Fruit fly (Drosophila melanogaster) whole organism, embryonic: Measurements from ENCODE around the gene CG15034.

Experiments used
- Atf3 ChIP-seq: fragments of 200-800 bp; sonication (Bioruptor generic); optimal IDR thresholded peaks from 3 replicates; lab custom pipeline; 2016; ENCODE audit warnings: missing biosample characterization, missing genetic modification characterization
- CG12769 ChIP-seq: fragments of 200-800 bp; sonication (Bioruptor generic); optimal IDR thresholded peaks from 2 replicates; lab custom pipeline; 2019; ENCODE audit warnings: missing biosample characterization, mild to moderate bottlenecking, missing genetic modification characterization, moderate library complexity
- CG13296 ChIP-seq: fragments of 200-800 bp; sonication (Bioruptor generic); optimal IDR thresholded peaks from 3 replicates; lab custom pipeline; 2018; ENCODE audit warnings: missing biosample characterization, mild to moderate bottlenecking, missing genetic modification characterization
- CG13624 ChIP-seq: fragments of 200-800 bp; sonication (Bioruptor generic); optimal IDR thresholded peaks from 2 replicates; lab custom pipeline; 2016; ENCODE audit warnings: missing biosample characterization, missing genetic modification characterization
- CG15479 ChIP-seq: fragments of 200-800 bp; sonication (Bioruptor generic); optimal IDR thresholded peaks from 3 replicates; lab custom pipeline; 2019; ENCODE audit warnings: missing biosample characterization, mild to moderate bottlenecking, missing genetic modification characterization, moderate library complexity
- CG1792 ChIP-seq: fragments of 200-800 bp; sonication (Bioruptor generic); optimal IDR thresholded peaks from 2 replicates; lab custom pipeline; 2016; ENCODE audit warnings: missing biosample characterization, missing genetic modification characterization
- CG18764 ChIP-seq: fragments of 200-800 bp; sonication (Bioruptor generic); optimal IDR thresholded peaks from 3 replicates; lab custom pipeline; 2016; ENCODE audit warnings: missing biosample characterization, missing genetic modification characterization
- CG2889 ChIP-seq: fragments of 200-800 bp; sonication (Bioruptor generic); IDR thresholded peaks from 3 replicates; pipeline ENCODE4 v1.3.6; 2022; ENCODE audit warnings: missing biosample characterization, missing genetic modification characterization
- CG31365 ChIP-seq: fragments of 200-800 bp; sonication (Bioruptor generic); optimal IDR thresholded peaks from 2 replicates; lab custom pipeline; 2018; ENCODE audit warnings: missing biosample characterization, mild to moderate bottlenecking, missing genetic modification characterization
- CG34376 ChIP-seq: fragments of 200-800 bp; sonication (Bioruptor generic); optimal IDR thresholded peaks from 2 replicates; lab custom pipeline; 2018; ENCODE audit warnings: missing biosample characterization, mild to moderate bottlenecking, missing genetic modification characterization
- CG3847 ChIP-seq: fragments of 200-800 bp; sonication (Bioruptor generic); IDR thresholded peaks from 2 replicates; pipeline ENCODE4 v1.3.6; 2022; ENCODE audit warnings: missing biosample characterization, missing genetic modification characterization
- CG3995 ChIP-seq: fragments of 200-800 bp; sonication (Bioruptor generic); optimal IDR thresholded peaks from 3 replicates; lab custom pipeline; 2016; ENCODE audit warnings: missing biosample characterization, missing genetic modification characterization
- CG4820 ChIP-seq: fragments of 200-800 bp; sonication (Bioruptor generic); optimal IDR thresholded peaks from 3 replicates; lab custom pipeline; 2016; ENCODE audit warnings: missing biosample characterization, missing genetic modification characterization
- CG7372 ChIP-seq: fragments of 200-800 bp; sonication (Bioruptor generic); IDR thresholded peaks from 2 replicates; pipeline ENCODE4 v1.3.6; 2022; ENCODE audit warnings: missing biosample characterization, missing genetic modification characterization
- CG8944 ChIP-seq: fragments of 200-800 bp; sonication (Bioruptor generic); optimal IDR thresholded peaks from 3 replicates; lab custom pipeline; 2016; ENCODE audit warnings: missing biosample characterization, missing genetic modification characterization
- CG9437 ChIP-seq: fragments of 200-800 bp; sonication (Bioruptor generic); optimal IDR thresholded peaks from 2 replicates; lab custom pipeline; 2018; ENCODE audit warnings: missing biosample characterization, mild to moderate bottlenecking, missing genetic modification characterization
- CHES-1-like ChIP-seq: fragments of 200-800 bp; sonication (Bioruptor generic); optimal IDR thresholded peaks from 2 replicates; lab custom pipeline; 2016; ENCODE audit warnings: missing biosample characterization, missing genetic modification characterization
- CrebB ChIP-seq: fragments of 200-800 bp; sonication (Bioruptor generic); optimal IDR thresholded peaks from 3 replicates; lab custom pipeline; 2018; ENCODE audit warnings: missing biosample characterization, mild to moderate bottlenecking, missing genetic modification characterization
- Dek ChIP-seq: fragments of 200-800 bp; sonication (Bioruptor generic); optimal IDR thresholded peaks from 3 replicates; lab custom pipeline; 2019; ENCODE audit warnings: missing biosample characterization, mild to moderate bottlenecking, missing genetic modification characterization, moderate library complexity
- E2f1 ChIP-seq: fragments of 200-800 bp; sonication (Bioruptor generic); IDR thresholded peaks from 2 replicates; pipeline ENCODE4 v1.3.6; 2022; ENCODE audit warnings: missing biosample characterization, missing genetic modification characterization
- E2f2 ChIP-seq: fragments of 200-800 bp; sonication (Bioruptor generic); IDR thresholded peaks from 2 replicates; pipeline ENCODE4 v1.3.6; 2022; ENCODE audit warnings: missing biosample characterization, missing genetic modification characterization
- Fer1 ChIP-seq: fragments of 200-800 bp; sonication (Bioruptor generic); optimal IDR thresholded peaks from 2 replicates; lab custom pipeline; 2017; ENCODE audit warnings: missing biosample characterization, mild to moderate bottlenecking, missing genetic modification characterization
- HmgD ChIP-seq: fragments of 200-800 bp; sonication (Bioruptor generic); optimal IDR thresholded peaks from 3 replicates; lab custom pipeline; 2016; ENCODE audit warnings: missing biosample characterization, missing genetic modification characterization
- Jarid2 ChIP-seq: fragments of 200-800 bp; sonication (Bioruptor generic); optimal IDR thresholded peaks from 3 replicates; lab custom pipeline; 2017; ENCODE audit warnings: mild to moderate bottlenecking, missing biosample characterization, missing genetic modification reagents, missing genetic modification characterization
- Lhr ChIP-seq: fragments of 200-800 bp; sonication (Bioruptor generic); optimal IDR thresholded peaks from 3 replicates; lab custom pipeline; 2017; ENCODE audit warnings: mild to moderate bottlenecking, missing biosample characterization, missing genetic modification reagents, missing genetic modification characterization
- MBD-R2 ChIP-seq: fragments of 200-800 bp; sonication (Bioruptor generic); IDR thresholded peaks from 2 replicates; pipeline ENCODE4 v1.3.6; 2022; ENCODE audit warnings: missing biosample characterization, missing genetic modification characterization
- Myb ChIP-seq: fragments of 200-800 bp; sonication (Bioruptor generic); optimal IDR thresholded peaks from 2 replicates; lab custom pipeline; 2016; ENCODE audit warnings: missing biosample characterization, missing genetic modification characterization
- PHDP ChIP-seq: fragments of 200-800 bp; sonication (Bioruptor generic); optimal IDR thresholded peaks from 3 replicates; lab custom pipeline; 2018; ENCODE audit warnings: missing biosample characterization, mild to moderate bottlenecking, missing genetic modification characterization, moderate library complexity
- Pdp1 ChIP-seq, 2 experiments: fragments of 200-800 bp; sonication (Bioruptor generic); optimal IDR thresholded peaks; 3 replicates each; lab custom pipeline; 2016; ENCODE audit warnings: missing biosample characterization in 2 of 2, missing genetic modification characterization in 2 of 2, mild to moderate bottlenecking in 1 of 2, moderate library complexity in 1 of 2
- Rfx ChIP-seq: fragments of 200-800 bp; sonication (Bioruptor generic); IDR thresholded peaks from 2 replicates; pipeline ENCODE4 v1.3.6; 2022; ENCODE audit warnings: missing biosample characterization, missing genetic modification characterization
- Six4 ChIP-seq: fragments of 200-800 bp; sonication (Bioruptor generic); optimal IDR thresholded peaks from 2 replicates; lab custom pipeline; 2016; ENCODE audit warnings: missing biosample characterization, missing genetic modification characterization
- Stat92E ChIP-seq, 3 experiments: fragments of >200 bp in 2 of 3; fragments of 200-800 bp in 1 of 3; sonication (Bioruptor generic) in 1 of 3; optimal IDR thresholded peaks; 2 replicates each; lab custom pipeline; 2017 to 2019; ENCODE audit warnings: missing biosample characterization in 3 of 3, missing genetic modification characterization in 3 of 3, mild to moderate bottlenecking in 1 of 3, moderate library complexity in 1 of 3
- ash1 ChIP-seq: fragments of 200-800 bp; sonication (Bioruptor generic); optimal IDR thresholded peaks from 2 replicates; lab custom pipeline; 2018; ENCODE audit warnings: missing biosample characterization, mild to moderate bottlenecking, missing genetic modification characterization
- bab2 ChIP-seq: fragments of 200-800 bp; sonication (Bioruptor generic); optimal IDR thresholded peaks from 2 replicates; lab custom pipeline; 2016; ENCODE audit warnings: missing biosample characterization, missing genetic modification characterization
- bsh ChIP-seq, 2 experiments: fragments of 200-800 bp; sonication (Bioruptor generic); optimal IDR thresholded peaks; 2 replicates each; lab custom pipeline; 2017 to 2018; ENCODE audit warnings: mild to moderate bottlenecking in 2 of 2, missing biosample characterization in 2 of 2, missing genetic modification characterization in 2 of 2, moderate library complexity in 1 of 2
- corto ChIP-seq: fragments of 200-800 bp; sonication (Bioruptor generic); optimal IDR thresholded peaks from 2 replicates; lab custom pipeline; 2016; ENCODE audit warnings: missing biosample characterization, mild to moderate bottlenecking, missing genetic modification characterization, moderate library complexity
- da ChIP-seq: fragments of 200-800 bp; sonication (Bioruptor generic); optimal IDR thresholded peaks from 2 replicates; lab custom pipeline; 2016; ENCODE audit warnings: missing biosample characterization, missing genetic modification characterization
- dmrt99B ChIP-seq: fragments of 200-800 bp; sonication (Bioruptor generic); optimal IDR thresholded peaks from 2 replicates; lab custom pipeline; 2018; ENCODE audit warnings: missing biosample characterization, mild to moderate bottlenecking, missing genetic modification characterization, moderate library complexity
- eve ChIP-seq, 2 experiments: fragments of >200 bp; optimal IDR thresholded peaks; 2 replicates each; lab custom pipeline; 2017; ENCODE audit warnings: missing biosample characterization in 2 of 2, missing genetic modification characterization in 2 of 2
- grn ChIP-seq: fragments of 200-800 bp; sonication (Bioruptor generic); optimal IDR thresholded peaks from 3 replicates; lab custom pipeline; 2017; ENCODE audit warnings: missing biosample characterization, missing genetic modification characterization
- lov ChIP-seq, 2 experiments: fragments of 200-800 bp in 1 of 2; fragments of >200 bp in 1 of 2; sonication (Bioruptor generic) in 1 of 2; IDR thresholded peaks in 1 of 2; optimal IDR thresholded peaks in 1 of 2; 2 replicates in 1 of 2; 3 replicates in 1 of 2; pipeline versions ENCODE4 v1.3.6 to Lab custom; 2017 to 2022; ENCODE audit warnings: missing biosample characterization in 1 of 2, missing genetic modification characterization in 1 of 2
- luna ChIP-seq: fragments of 200-800 bp; sonication (Bioruptor generic); optimal IDR thresholded peaks from 2 replicates; lab custom pipeline; 2016; ENCODE audit warnings: missing biosample characterization, missing genetic modification characterization
- nerfin-1 ChIP-seq: fragments of 200-800 bp; sonication (Bioruptor generic); optimal IDR thresholded peaks from 3 replicates; lab custom pipeline; 2019; ENCODE audit warnings: missing biosample characterization, mild to moderate bottlenecking, missing genetic modification characterization, moderate library complexity
- peb ChIP-seq: fragments of 200-800 bp; sonication (Bioruptor generic); IDR thresholded peaks from 2 replicates; pipeline ENCODE4 v1.3.6; 2022; ENCODE audit warnings: missing biosample characterization, missing genetic modification characterization
- seq ChIP-seq: fragments of 200-800 bp; sonication (Bioruptor generic); IDR thresholded peaks from 2 replicates; pipeline ENCODE4 v1.3.6; 2022; ENCODE audit warnings: missing biosample characterization, missing genetic modification characterization
- slp2 ChIP-seq: fragments of 200-800 bp; sonication (Bioruptor generic); optimal IDR thresholded peaks from 2 replicates; lab custom pipeline; 2016; ENCODE audit warnings: missing biosample characterization, missing genetic modification characterization
- toy ChIP-seq: fragments of 200-800 bp; sonication (Bioruptor generic); IDR thresholded peaks from 2 replicates; pipeline ENCODE4 v1.3.6; 2022; ENCODE audit warnings: missing biosample characterization, missing genetic modification characterization
- trh ChIP-seq: fragments of 200-800 bp; sonication (Bioruptor generic); optimal IDR thresholded peaks from 2 replicates; lab custom pipeline; 2016; ENCODE audit warnings: missing biosample characterization, missing genetic modification characterization
- usp ChIP-seq: fragments of >200 bp; optimal IDR thresholded peaks from 2 replicates; lab custom pipeline; 2017; ENCODE audit warnings: missing biosample characterization, missing genetic modification characterization
- wek ChIP-seq: fragments of 200-800 bp; sonication (Bioruptor generic); optimal IDR thresholded peaks from 3 replicates; lab custom pipeline; 2018; ENCODE audit warnings: missing biosample characterization, mild to moderate bottlenecking, missing genetic modification characterization, moderate library complexity

CG15034 gene

dm6 chrX:7333298-7333743 lies 14.0 kb downstream of the CG15034 start (continued):
- no peak for TF ChIP-seq PHDP (tag; lab: Kevin White, UChicago)
- no peak for TF ChIP-seq CG3995 (GFP tag; lab: Kevin White, UChicago)
- no peak for TF ChIP-seq CG13624 (GFP tag; lab: Kevin White, UChicago)
- no peak for TF ChIP-seq corto (GFP tag; lab: Kevin White, UChicago)
- no peak for TF ChIP-seq CG3847 (GFP tag; lab: Robert Waterston, UW)
- no peak for TF ChIP-seq ash1
- TF ChIP-seq CG2889 = no peak
- peak in 1 of 2 experiments; percentile 42 for TF ChIP-seq bsh (GFP tag; optimal IDR thresholded peaks at IDR 0.05; lab: Kevin White, UChicago)
- no peak for TF ChIP-seq CG18764 (GFP tag; lab: Kevin White, UChicago)
- no peak for TF ChIP-seq CG7372 (GFP tag; lab: Robert Waterston, UW)
- no peak; the same call in 1 of the 2 replicates for TF ChIP-seq E2f2
- no peak for TF ChIP-seq CG9437
- peak in 1 of 2 experiments; percentile 68 for TF ChIP-seq eve (GFP tag; optimal IDR thresholded peaks at IDR 0.05; lab: Kevin White, UChicago)
- TF ChIP-seq HmgD = no peak
- TF ChIP-seq CG15479 = peak; percentile 4
- TF ChIP-seq Stat92E (GFP tag; optimal IDR thresholded peaks at IDR 0.05; lab: Kevin White, UChicago) = no peak
- TF ChIP-seq nerfin-1 (tag; lab: Kevin White, UChicago) = peak; percentile 28
- TF ChIP-seq Pdp1 (GFP tag; optimal IDR thresholded peaks at IDR 0.05; lab: Kevin White, UChicago) = peak in 1 of 2 experiments; percentile 61
- TF ChIP-seq CG1792 (GFP tag; lab: Kevin White, UChicago) = peak; percentile 26
- TF ChIP-seq CHES-1-like = no peak
- peak; percentile 37 for TF ChIP-seq trh (GFP tag; lab: Kevin White, UChicago)
- no peak for TF ChIP-seq Dek (tag; lab: Kevin White, UChicago)
- TF ChIP-seq usp (GFP tag; lab: Kevin White, UChicago) = no peak
- peak; percentile 38 for TF ChIP-seq CG12769 (tag; lab: Kevin White, UChicago)
- peak; percentile 12 for TF ChIP-seq CG31365 (tag; lab: Kevin White, UChicago)
- TF ChIP-seq Atf3 = peak; percentile 31
- peak; percentile 42 for TF ChIP-seq bab2 (GFP tag; lab: Kevin White, UChicago)
- peak; percentile 57 for TF ChIP-seq CG34376 (GFP tag; lab: Kevin White, UChicago)
- peak; percentile 35; the same call in 1 of the 2 replicates for TF ChIP-seq Rfx (GFP tag; lab: Robert Waterston, UW)
- peak; percentile 31 for TF ChIP-seq grn (GFP tag; lab: Kevin White, UChicago)
- no peak for TF ChIP-seq CG13296
- peak; percentile 38 for TF ChIP-seq CG8944 (GFP tag; lab: Kevin White, UChicago)
- TF ChIP-seq CrebB (tag; lab: Kevin White, UChicago) = peak; percentile 25
- peak; percentile 78 for TF ChIP-seq wek (GFP tag; lab: Kevin White, UChicago)
- peak; percentile 35 for TF ChIP-seq Lhr (GFP tag; lab: Kevin White, UChicago)
- no peak for TF ChIP-seq MBD-R2
- peak; percentile 20; the same call in 1 of the 2 replicates for TF ChIP-seq E2f1
- peak; percentile 73; the same call in 1 of the 2 replicates for TF ChIP-seq seq
- peak; percentile 21 for TF ChIP-seq Fer1 (GFP tag; lab: Kevin White, UChicago)
- peak; percentile 28 for TF ChIP-seq dmrt99B (tag; lab: Kevin White, UChicago)
- no peak for TF ChIP-seq toy (GFP tag; lab: Robert Waterston, UW)
- TF ChIP-seq luna (GFP tag; lab: Kevin White, UChicago) = no peak
- TF ChIP-seq slp2 (GFP tag; lab: Kevin White, UChicago) = no peak
- TF ChIP-seq Six4 (GFP tag; lab: Kevin White, UChicago) = peak; percentile 1
- TF ChIP-seq Myb (GFP tag; lab: Kevin White, UChicago) = no peak
- no peak for TF ChIP-seq da (GFP tag; lab: Kevin White, UChicago)
- TF ChIP-seq lov (optimal IDR thresholded peaks at IDR 0.05; lab: Kevin White, UChicago) = no peak
- peak; percentile 42; the same call in 1 of the 3 replicates for TF ChIP-seq lov (GFP tag; IDR thresholded peaks at IDR 0.05; lab: Robert Waterston, UW)
- peak; percentile 2 for TF ChIP-seq CG4820
- TF ChIP-seq Jarid2 (GFP tag; lab: Kevin White, UChicago) = peak; percentile 6
- TF ChIP-seq peb (GFP tag; lab: Robert Waterston, UW) = 0 out of 2 replicates have a peak, but pooled peaks have one; percentile 11
